Fruit fly (Drosophila melanogaster): ENCODE measurements around the gene mus304.
A peak's percentile ranks its signal among the peaks of the same experiment; 100 is the strongest.

The mus304 gene

DNA sequence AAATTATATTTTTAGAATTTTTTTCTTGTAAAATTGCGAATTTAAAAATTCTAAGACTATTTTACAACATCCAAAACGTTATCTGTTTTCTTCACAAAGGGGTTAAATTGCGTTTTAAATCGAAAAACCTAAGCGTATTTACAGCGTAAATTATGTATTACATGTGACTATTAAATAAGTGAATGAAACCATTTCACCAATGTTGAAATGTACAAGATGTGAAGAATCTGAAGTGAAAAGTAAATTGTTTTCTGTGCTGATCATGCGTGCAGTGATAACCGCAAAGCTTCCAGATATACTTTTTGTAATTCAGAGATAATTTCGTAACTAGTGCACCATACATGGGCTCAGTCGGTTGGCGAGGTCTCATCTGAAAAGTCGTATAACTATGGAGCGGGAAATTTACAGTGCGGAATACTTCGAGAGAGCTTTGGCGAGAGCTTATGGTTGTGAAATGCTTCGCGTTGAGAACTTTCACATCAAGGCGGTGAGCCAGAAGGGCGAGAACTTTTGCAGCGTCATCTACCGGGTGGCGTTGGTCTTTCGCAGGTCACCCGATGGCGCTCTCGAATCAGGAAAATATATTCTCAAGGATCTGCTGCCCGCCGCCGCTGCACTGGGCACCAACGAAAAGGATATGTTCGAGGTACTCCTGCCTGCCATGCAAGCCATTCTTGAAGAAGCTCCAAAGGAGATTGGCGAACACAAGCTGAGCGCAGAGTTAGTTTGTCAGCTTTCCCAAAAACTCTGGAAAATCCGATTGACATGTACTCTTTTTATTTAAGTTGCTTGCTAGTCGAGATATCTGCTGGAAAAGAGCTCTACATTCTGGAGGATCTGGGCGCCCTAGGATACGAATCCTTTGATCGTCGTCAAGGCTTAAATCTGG, 4.7 kb downstream of the mus304 start (continued):
- TF ChIP-seq CG4617 (GFP tag; optimal IDR thresholded peaks at IDR 0.05; ENCODE audit: borderline replicate concordance) (no peak), Gsc (GFP tag; IDR thresholded peaks at IDR 0.05) (no peak), kni (GFP tag; optimal IDR thresholded peaks at IDR 0.05) (peak; percentile 26), tx (GFP tag; optimal IDR thresholded peaks at IDR 0.05) (no peak), CG1603 (tag; optimal IDR thresholded peaks at IDR 0.05) (peak; percentile 37), Trl (optimal IDR thresholded peaks at IDR 0.05) (peak in 1 of 2 experiments; percentile 2), Trl (GFP tag; optimal IDR thresholded peaks at IDR 0.05) (peak; percentile 54), CG8281 (tag; optimal IDR thresholded peaks at IDR 0.05) (no peak), HHEX (GFP tag; optimal IDR thresholded peaks at IDR 0.05) (peak; percentile 49), esg (GFP tag; conservative IDR thresholded peaks at IDR 0.05) (no peak), kay (GFP tag; optimal IDR thresholded peaks at IDR 0.05) (no peak), en (GFP tag; optimal IDR thresholded peaks at IDR 0.05) (no peak), CG13287 (GFP tag; IDR thresholded peaks at IDR 0.05; ENCODE audit: partially characterized antibody) (no peak; the same call in 1 of the 2 replicates), pum (GFP tag; optimal IDR thresholded peaks at IDR 0.05) (no peak), ap (GFP tag; IDR thresholded peaks at IDR 0.05) (peak; percentile 14; the same call in 1 of the 2 replicates), TFAM (GFP tag; optimal IDR thresholded peaks at IDR 0.05) (no peak), Deaf1 (tag; optimal IDR thresholded peaks at IDR 0.05) (no peak), Dll (GFP tag; IDR thresholded peaks at IDR 0.05; ENCODE audit: partially characterized antibody) (0 out of 4 replicates have a peak, but pooled peaks have one; percentile 18), CG10462 (GFP tag; optimal IDR thresholded peaks at IDR 0.05) (peak; percentile 0), vnd (GFP tag; IDR thresholded peaks at IDR 0.05; ENCODE audit: partially characterized antibody) (no peak), fd96Cb (tag; optimal IDR thresholded peaks at IDR 0.05) (peak; percentile 53), Hr51 (GFP tag; optimal IDR thresholded peaks at IDR 0.05) (peak in 1 of 2 experiments; percentile 82), Atf6 (GFP tag; IDR thresholded peaks at IDR 0.05) (peak; percentile 61; the same call in 1 of the 2 replicates), CG4707 (GFP tag; optimal IDR thresholded peaks at IDR 0.05) (peak; percentile 35), CG3995 (GFP tag; optimal IDR thresholded peaks at IDR 0.05) (no peak), cg (GFP tag; optimal IDR thresholded peaks at IDR 0.05) (no peak), stc (GFP tag; IDR thresholded peaks at IDR 0.05) (peak; percentile 50; the same call in 1 of the 2 replicates), ranshi (GFP tag; IDR thresholded peaks at IDR 0.05) (peak; percentile 9; the same call in 1 of the 2 replicates), CG11695 (GFP tag; IDR thresholded peaks at IDR 0.05) (peak; percentile 40; the same call in 1 of the 3 replicates), Pdp1 (GFP tag; optimal IDR thresholded peaks at IDR 0.05) (peak; percentile 24 to 84), toy (GFP tag; IDR thresholded peaks at IDR 0.05) (peak; percentile 41; the same call in 1 of the 2 replicates), dmrt99B (tag; optimal IDR thresholded peaks at IDR 0.05) (peak; percentile 77), yki (optimal IDR thresholded peaks at IDR 0.05) (no peak), gcm2 (GFP tag; optimal IDR thresholded peaks at IDR 0.05) (no peak), Poxn (GFP tag; IDR thresholded peaks at IDR 0.05) (no peak), slp2 (GFP tag; optimal IDR thresholded peaks at IDR 0.05) (peak; percentile 10), ERR (GFP tag; optimal IDR thresholded peaks at IDR 0.05) (no peak), trem (tag; optimal IDR thresholded peaks at IDR 0.05) (peak; percentile 18), ci (GFP tag; IDR thresholded peaks at IDR 0.05) (no peak; the same call in 1 of the 3 replicates), btn (GFP tag; optimal IDR thresholded peaks at IDR 0.05) (peak; percentile 64), CG9215 (GFP tag; IDR thresholded peaks at IDR 0.05) (no peak), CG9797 (GFP tag; optimal IDR thresholded peaks at IDR 0.05) (no peak), Dip2 (GFP tag; IDR thresholded peaks at IDR 0.05) (no peak), CG14965 (GFP tag; optimal IDR thresholded peaks at IDR 0.05; ENCODE audit: borderline replicate concordance) (peak; percentile 97), Dp (GFP tag; optimal IDR thresholded peaks at IDR 0.05) (peak; percentile 8), CG4404 (GFP tag; IDR thresholded peaks at IDR 0.05) (no peak), CG1602 (GFP tag; optimal IDR thresholded peaks at IDR 0.05) (no peak), HLH3B (GFP tag; IDR thresholded peaks at IDR 0.05) (peak; percentile 50; the same call in 1 of the 2 replicates), CG17612 (GFP tag; IDR thresholded peaks at IDR 0.05) (no peak)
